Fruit fly (Drosophila melanogaster) Kc167 (cell line): ENCODE measurements around the gene Osi21.

Experiments
- Myc ChIP-seq: fragments of >200 bp; optimal IDR thresholded peaks from 2 replicates; lab custom pipeline; 2017; ENCODE audit warnings: missing external identifiers
- Sin3A ChIP-seq: fragments of >200 bp; optimal IDR thresholded peaks from 2 replicates; lab custom pipeline; 2018; ENCODE audit warnings: missing external identifiers
- h ChIP-seq: fragments of >200 bp; optimal IDR thresholded peaks from 3 replicates; lab custom pipeline; 2018; ENCODE audit warnings: missing external identifiers
- insv ChIP-seq: fragments of >200 bp; optimal IDR thresholded peaks from 3 replicates; lab custom pipeline; 2018; ENCODE audit warnings: missing external identifiers
- psq ChIP-seq: fragments of >200 bp; optimal IDR thresholded peaks from 2 replicates; lab custom pipeline; 2017; ENCODE audit warnings: missing external identifiers
- ttk ChIP-seq: sonication (Bioruptor generic); optimal IDR thresholded peaks from 2 replicates; lab custom pipeline; 2017; ENCODE audit warnings: missing external identifiers

Gene Osi21

DNA sequence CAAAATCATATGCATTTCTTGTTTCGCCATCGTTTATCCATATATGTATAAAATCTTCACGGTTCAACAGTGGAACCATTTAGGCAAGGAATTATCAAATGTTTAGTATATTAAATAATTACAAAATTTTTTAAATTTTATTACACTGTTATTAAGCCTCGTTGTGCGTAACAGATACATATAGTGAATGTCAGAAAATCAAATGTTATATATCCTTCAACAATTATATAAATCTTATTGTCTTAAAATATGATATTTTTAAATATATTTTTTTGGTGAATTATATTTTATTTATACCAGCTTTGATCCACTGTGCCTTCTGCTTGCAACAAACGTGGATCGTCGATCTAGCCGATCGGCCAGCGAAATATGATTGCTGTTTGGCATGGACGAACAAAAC, 21.6 kb upstream of the Osi21 start:
- no peak for TF ChIP-seq psq
- no peak for TF ChIP-seq insv
- TF ChIP-seq h (lab: Kevin White, UChicago): no peak
- TF ChIP-seq Sin3A: no peak
- no peak for TF ChIP-seq ttk
- no peak for TF ChIP-seq Myc

DNA sequence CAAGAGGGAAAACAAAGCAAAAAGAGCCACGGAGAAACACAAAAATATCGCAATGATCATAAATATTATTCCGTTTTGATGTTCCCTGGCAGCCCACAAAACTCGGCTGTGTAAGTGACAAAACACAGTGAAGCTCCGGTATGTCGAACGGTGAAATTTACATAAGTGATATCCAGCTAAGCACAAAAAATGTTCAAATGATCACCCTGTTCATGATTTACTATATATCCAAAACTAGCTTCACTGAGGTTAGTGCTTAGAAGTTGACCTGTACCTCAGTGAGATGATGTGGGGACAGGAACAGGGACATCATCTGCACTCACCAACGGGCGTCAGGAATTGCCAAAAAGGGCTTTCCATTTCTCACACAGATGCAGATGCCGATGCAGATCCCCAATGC, 20.6 kb upstream of the Osi21 start:
- no peak for TF ChIP-seq psq
- TF ChIP-seq ttk: no peak
- no peak for TF ChIP-seq insv
- no peak for TF ChIP-seq Sin3A
- TF ChIP-seq h (lab: Kevin White, UChicago): no peak
- no peak for TF ChIP-seq Myc

DNA sequence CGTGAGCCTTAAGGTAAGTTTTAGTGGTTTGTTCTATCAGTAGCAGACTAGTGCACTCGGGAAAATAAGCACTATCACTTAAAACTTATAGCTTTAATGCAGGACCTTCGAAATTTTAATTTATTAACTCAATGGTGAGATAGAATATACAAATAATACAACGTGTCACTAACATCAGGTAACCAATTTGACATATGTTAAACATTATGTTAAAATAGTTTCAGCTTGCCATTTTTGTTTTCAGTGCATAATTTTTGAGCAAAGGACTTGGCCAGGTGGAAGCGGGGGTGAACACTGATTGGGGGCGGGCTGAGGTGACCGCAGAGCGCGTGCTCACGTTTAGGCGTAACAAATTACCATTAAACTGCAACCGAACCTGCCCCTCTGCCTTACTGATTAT, 17.0 kb upstream of the Osi21 start:
- TF ChIP-seq Sin3A (no peak), psq (no peak)

DNA sequence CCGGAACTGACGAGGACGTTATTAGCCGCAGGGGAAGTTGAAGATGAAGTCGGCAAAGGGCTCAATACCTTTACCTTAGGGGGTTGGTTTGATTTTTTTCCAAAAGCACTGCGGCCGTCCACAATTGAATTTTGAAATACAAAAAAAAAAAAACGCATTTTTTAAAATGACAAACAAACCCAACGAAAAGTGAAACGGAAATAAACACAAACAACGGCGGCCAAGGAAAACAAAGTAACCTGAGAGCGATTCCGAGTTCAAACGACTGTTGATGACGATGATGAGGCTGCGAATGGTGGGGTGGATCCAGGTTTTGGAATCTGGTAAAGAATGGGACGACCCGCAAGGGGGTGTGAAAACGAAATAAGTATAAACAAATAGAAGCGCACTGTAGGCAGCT, 11.0 kb upstream of the Osi21 start:
- TF ChIP-seq h (lab: Kevin White, UChicago) (no peak), ttk (no peak), psq (no peak), Myc (no peak), insv (no peak), Sin3A (no peak)

DNA sequence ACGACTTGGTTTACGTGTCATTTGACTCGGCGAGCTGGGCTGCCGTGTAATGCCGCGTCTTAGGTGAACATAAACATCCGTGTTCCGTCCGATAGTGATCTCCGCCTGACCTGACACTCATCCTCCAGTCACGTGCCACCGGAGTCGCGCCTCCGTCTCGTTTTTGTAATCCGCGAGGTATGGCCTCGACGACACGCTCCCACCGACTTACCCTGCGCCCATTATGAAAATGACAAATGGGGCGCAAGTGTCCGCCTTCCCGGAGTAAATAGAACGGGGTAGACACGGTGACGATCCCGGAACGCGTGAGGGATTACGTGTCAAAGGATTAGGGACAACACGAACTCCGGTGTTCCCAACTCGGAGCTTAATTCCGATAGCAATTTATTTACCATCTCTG, 10.3 kb upstream of the Osi21 start:
- TF ChIP-seq insv: no peak
- no peak for TF ChIP-seq h (lab: Kevin White, UChicago)
- no peak for TF ChIP-seq psq
- no peak for TF ChIP-seq Sin3A

DNA sequence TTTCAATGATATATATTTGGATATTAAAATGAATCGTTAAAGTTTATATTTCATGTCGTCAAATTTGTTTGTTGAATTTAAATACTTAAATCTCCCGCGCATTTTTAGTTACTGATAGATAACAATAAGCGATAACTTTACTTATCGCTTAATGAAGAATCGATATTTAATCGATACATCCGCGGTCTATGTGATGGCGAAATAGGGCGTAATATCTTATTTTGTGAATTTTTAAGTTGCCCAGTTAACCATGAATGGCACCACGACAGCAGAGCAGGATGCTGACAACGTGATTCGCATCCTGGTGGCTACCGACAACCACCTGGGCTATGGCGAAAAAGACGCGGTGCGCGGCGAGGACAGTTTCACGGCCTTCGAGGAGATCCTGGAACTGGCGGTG, 3.6 kb downstream of the Osi21 start, which contains the start of gene mre11:
Gene mre11 (plus strand): TSS at position 161 of the 400 bp plus-strand sequence.
- TF ChIP-seq Sin3A (no peak), ttk (no peak), psq (no peak), insv (no peak), h (lab: Kevin White, UChicago) (no peak), Myc (no peak)

DNA sequence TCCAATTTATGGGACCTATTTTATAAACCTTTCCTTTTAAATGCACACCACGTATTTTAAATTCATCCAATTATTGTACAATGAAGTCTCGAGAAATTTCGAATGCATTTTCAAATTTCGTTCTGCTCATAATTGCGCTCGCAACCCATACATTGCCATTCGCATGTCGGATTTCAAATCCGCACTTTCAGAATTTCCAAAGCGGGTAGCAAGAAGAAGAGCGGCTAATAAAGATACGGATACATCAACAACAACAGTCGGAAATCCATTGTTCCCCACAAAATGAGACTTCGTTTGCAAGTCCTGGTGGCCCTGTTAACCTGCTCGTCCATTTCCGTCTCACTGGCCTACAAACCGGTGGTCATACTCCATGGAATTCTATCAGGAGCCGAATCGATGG, 5.4 kb downstream of the Osi21 start, which contains the start of gene Ppt2:
Gene Ppt2 (plus strand): TSS at position 209 of the 400 bp plus-strand sequence.
- TF ChIP-seq insv (no peak), psq (no peak)

DNA sequence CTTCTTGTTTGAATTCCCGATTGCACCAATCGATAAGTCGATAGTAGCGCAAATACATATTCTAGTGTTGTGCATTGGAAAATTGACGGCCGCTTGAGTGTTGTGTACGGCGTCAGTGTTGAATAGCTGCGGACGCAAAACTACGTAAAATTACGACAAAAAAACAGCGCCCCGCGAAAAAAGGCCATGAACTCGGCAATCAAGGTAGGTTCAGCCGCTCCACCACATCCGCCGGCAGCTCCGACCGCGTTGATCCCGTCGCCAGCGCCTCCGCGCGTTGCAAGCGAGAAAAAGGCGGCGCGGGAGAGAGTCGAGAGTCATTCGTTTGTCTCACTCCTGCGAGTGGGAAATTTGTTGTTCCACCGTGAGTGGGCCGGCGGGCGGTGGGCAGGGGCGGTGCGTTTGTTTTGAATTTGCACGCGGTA, 7.6 kb downstream of the Osi21 start, which contains the start of gene CG33695:
Gene CG33695 (plus strand): TSS at position 95 of the 425 bp plus-strand sequence.
- TF ChIP-seq Myc: no peak
- TF ChIP-seq psq: no peak
- TF ChIP-seq ttk: no peak
- TF ChIP-seq h (lab: Kevin White, UChicago): no peak
- TF ChIP-seq insv: no peak
- TF ChIP-seq Sin3A: no peak

DNA sequence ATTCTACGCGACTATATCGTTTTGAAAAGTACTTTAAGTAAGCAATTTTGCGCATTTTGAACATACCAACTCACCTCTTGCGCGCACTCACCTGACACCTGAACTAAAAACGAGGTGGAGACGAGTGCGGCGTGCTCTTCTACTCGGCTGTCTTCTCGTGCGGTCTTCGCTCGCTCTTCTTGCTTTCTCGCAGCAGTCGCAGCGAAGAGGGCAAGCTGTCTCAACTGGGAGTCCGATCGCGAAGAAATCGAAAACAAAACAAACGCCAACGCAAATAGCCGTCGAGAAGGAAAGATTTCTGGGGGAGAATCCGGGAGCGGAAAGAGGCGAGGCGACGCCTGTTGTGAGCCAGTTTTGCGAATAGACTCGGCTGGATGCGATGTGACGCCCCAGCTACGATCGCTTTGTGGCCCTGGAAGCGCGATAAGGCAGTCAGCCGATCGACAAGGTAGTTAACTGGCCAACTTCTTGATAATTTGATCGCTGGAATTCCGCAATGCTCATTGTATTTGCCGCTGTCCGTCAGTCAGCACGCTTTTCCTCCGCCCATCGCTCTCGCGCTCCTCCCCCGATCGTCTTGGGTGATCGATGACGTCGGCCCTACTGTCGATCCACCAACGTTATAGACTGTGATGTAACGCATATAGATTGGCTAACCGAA, 13.8 kb downstream of the Osi21 start:
- no peak for TF ChIP-seq ttk
- TF ChIP-seq insv: no peak
- no peak for TF ChIP-seq h (lab: Kevin White, UChicago)
- no peak for TF ChIP-seq psq
- no peak for TF ChIP-seq Myc
- no peak for TF ChIP-seq Sin3A

DNA sequence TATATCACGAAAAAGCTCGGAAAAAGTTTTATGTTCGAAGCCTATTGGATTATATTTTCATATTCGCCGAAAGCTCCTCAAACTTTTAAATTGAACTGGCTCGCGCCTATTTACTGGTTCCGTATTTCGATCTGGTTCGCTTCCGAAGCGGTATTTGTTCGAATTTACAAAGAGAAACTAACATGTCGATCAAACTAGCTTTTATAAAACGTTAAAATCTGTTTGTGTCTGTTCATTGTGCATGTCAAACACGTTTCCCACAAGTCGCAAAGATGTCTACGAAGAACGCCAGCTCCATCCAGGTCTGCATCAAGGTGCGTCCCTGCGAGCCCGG, 15.9 kb downstream of the Osi21 start, which contains the start of gene cana:
Gene cana (plus strand): TSS at position 149 of the 334 bp plus-strand sequence.
- TF ChIP-seq Myc (no peak), insv (no peak), ttk (no peak), Sin3A (no peak), h (lab: Kevin White, UChicago) (no peak), psq (no peak)

DNA sequence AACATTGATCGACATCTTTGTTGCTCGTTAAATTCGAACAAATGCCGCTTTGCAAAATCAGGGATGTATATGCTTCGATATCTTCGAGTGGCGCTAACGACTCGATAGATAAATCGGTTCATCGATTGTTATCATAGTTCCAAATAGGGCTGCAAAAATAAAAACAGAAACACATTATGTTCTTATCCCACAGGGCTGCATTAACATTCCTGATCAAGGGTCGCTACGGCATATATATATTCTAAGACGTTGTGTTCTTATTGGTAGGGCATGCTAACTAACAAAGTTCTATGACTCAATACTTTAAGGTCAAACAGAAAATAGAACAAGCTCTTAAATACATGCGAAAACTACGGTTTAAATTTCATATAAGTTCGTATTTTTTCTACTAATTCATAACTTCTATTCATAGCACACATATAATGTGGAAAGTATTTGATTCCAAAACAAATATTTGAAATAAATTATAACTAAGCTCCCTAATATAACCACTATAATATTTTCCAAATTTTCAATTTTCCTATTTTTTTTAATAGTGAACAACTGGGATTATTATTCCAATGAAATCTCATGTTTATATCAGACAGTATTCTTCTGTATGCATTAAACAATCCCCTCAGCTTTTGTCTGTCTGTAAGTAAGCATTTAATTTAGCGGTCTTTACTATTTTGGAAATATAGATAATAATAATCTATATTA, 16.4 kb downstream of the Osi21 start, which contains the start of gene cmet:
Gene cmet (minus strand): TSS at position 70 of the 699 bp plus-strand sequence.
- TF ChIP-seq psq (no peak), insv (no peak), h (lab: Kevin White, UChicago) (no peak), ttk (no peak), Sin3A (no peak), Myc (no peak)

DNA sequence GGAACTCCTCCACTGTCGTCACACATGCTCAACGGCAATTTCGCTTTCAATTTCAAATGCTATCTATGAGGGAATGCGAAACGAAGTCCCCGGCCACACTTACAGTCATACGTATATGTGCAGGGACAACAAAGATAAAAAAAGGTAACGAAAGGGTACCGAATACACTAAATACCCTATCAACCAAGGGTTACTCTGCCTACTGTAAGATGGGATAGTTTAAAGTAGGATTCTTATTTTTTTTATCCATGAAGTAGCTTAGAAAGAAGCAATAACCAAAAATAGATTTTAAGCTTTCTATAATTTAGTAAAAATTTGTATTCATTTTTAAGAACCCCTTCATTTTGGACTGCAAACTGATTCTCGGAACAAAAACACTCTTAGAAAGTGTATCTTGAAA, 34.3 kb downstream of the Osi21 start:
- TF ChIP-seq insv (no peak), psq (no peak), Sin3A (no peak), Myc (no peak), h (lab: Kevin White, UChicago) (no peak), ttk (no peak)

DNA sequence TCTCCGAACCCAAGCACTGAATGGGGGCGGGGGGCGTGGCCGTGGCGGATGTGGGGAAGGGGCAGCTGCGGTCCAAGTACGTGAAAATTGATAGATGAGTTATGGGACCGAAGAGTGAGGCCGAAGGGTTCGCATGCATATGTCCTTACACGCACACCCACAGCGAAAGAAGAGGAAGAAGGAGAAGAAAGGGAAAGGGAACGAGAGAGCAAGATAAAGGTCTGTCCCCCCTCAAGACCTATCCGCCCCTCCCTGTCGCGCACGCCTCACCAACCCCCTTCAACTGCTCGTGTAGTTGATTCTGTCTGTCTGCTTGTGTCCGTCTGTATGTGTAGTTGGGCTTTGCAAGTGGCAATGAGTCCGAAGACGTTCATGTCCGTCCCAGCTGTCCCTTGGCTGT, 36.1 kb downstream of the Osi21 start:
- TF ChIP-seq insv: no peak
- no peak for TF ChIP-seq ttk
- no peak for TF ChIP-seq Myc
- no peak for TF ChIP-seq psq
- no peak for TF ChIP-seq Sin3A
- no peak for TF ChIP-seq h (lab: Kevin White, UChicago)

DNA sequence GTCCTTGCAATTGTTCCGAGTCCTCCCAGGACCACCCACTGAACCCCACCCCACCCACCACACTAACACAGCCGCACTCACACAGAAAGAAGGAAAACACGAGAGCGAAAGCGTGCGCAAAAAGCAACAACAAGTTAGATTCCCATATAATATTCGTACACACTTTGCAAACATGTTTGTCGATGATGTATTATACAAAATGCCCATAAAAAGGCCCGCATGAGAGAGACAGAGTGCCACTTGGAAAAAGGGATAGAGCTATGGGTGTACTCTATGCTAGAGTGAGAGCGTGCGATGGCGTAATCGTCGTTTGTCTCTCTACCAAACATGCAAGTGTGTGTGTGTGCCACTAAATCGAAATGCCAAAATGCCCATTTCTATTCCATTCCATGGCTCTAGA, 37.8 kb downstream of the Osi21 start:
- TF ChIP-seq h (lab: Kevin White, UChicago) (no peak), Myc (no peak), ttk (no peak)

DNA sequence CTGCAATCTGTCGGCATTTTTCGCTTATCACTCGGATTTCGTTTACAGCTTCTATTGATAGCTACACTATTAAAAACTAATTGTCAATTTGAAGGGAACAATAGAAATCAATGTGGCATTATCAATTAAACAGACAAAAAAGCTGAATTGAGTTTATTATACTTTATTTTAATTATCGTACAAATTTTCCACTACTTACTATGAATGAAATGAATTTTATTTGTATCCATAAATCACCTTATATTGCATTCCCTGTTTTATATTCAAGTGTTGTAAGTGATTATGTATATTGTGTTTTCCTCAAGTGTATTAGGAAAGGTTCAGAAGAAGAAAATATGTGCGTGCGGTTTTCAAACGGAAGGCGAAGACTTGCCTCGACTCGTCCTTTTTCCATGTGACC, 41.6 kb downstream of the Osi21 start:
- TF ChIP-seq Myc (no peak), Sin3A (no peak)
